Worm (Caenorhabditis elegans) whole organism, L4/young adult: ENCODE data around the gene hpo-34.

Experiments used
- W03F9.2 ChIP-seq: fragments of 150-350 bp; optimal IDR thresholded peaks from 2 replicates; lab custom pipeline; 2014; ENCODE audit warnings: missing biosample characterization, missing genetic modification characterization
- him-1 ChIP-seq: sonication (generic microtip); optimal IDR thresholded peaks from 2 replicates; lab custom pipeline; 2016; ENCODE audit warnings: missing genotype, missing genetic modification reagents, missing genetic modification characterization, missing compliant biosample characterization

- no peak for TF ChIP-seq him-1 (tag; lab: Kevin White, UChicago)
- peak; percentile 9 for TF ChIP-seq W03F9.2 (tag; lab: Kevin White, UChicago)
These were observed 49.3 kb downstream of the hpo-34 start for ce11 chrX:11469600-11469999.
